Fruit fly (Drosophila melanogaster) whole organism, embryonic: Measurements from ENCODE around the gene Tollo.

Experiments
- Asciz ChIP-seq: fragments of 200-800 bp; sonication (Bioruptor generic); optimal IDR thresholded peaks from 2 replicates; lab custom pipeline; 2017; ENCODE audit warnings: missing biosample characterization, mild to moderate bottlenecking, missing genetic modification characterization, missing genetic modification reagents
- C15 ChIP-seq: fragments of 200-800 bp; sonication (Bioruptor generic); IDR thresholded peaks from 3 replicates; pipeline ENCODE4 v1.3.6; 2022; ENCODE audit warnings: missing biosample characterization, missing genetic modification characterization
- CG10321 ChIP-seq: fragments of 200-800 bp; sonication (Bioruptor generic); IDR thresholded peaks from 2 replicates; pipeline ENCODE4 v1.3.6; 2022; ENCODE audit warnings: missing biosample characterization, missing genetic modification characterization
- CG10959 ChIP-seq: fragments of 200-800 bp; sonication (Bioruptor generic); IDR thresholded peaks from 2 replicates; pipeline ENCODE4 v1.3.6; 2022; ENCODE audit warnings: missing biosample characterization, missing genetic modification characterization
- CG12104 ChIP-seq: fragments of 200-800 bp; sonication (Bioruptor generic); optimal IDR thresholded peaks from 3 replicates; lab custom pipeline; 2016; ENCODE audit warnings: missing biosample characterization, missing genetic modification characterization
- CG12219 ChIP-seq: fragments of 200-800 bp; sonication (Bioruptor generic); optimal IDR thresholded peaks from 3 replicates; lab custom pipeline; 2018; ENCODE audit warnings: missing biosample characterization, mild to moderate bottlenecking, missing genetic modification characterization
- CG12236 ChIP-seq: fragments of 200-800 bp; sonication (Bioruptor generic); optimal IDR thresholded peaks from 2 replicates; lab custom pipeline; 2016; ENCODE audit warnings: missing biosample characterization, missing genetic modification characterization
- CG12659 ChIP-seq: fragments of 200-800 bp; sonication (Bioruptor generic); optimal IDR thresholded peaks from 3 replicates; lab custom pipeline; 2017; ENCODE audit warnings: mild to moderate bottlenecking, missing biosample characterization, missing genetic modification reagents, missing genetic modification characterization
- CG13775 ChIP-seq: fragments of 200-800 bp; sonication (Bioruptor generic); optimal IDR thresholded peaks from 3 replicates; lab custom pipeline; 2017; ENCODE audit warnings: missing biosample characterization, mild to moderate bottlenecking, missing genetic modification characterization
- CG14050 ChIP-seq: fragments of 200-800 bp; sonication (Bioruptor generic); IDR thresholded peaks from 3 replicates; pipeline ENCODE4 v1.3.6; 2022; ENCODE audit warnings: missing biosample characterization, missing genetic modification characterization
- CG16779 ChIP-seq: fragments of 200-800 bp; sonication (Bioruptor generic); IDR thresholded peaks from 2 replicates; pipeline ENCODE4 v1.3.6; 2022; ENCODE audit warnings: missing biosample characterization, missing genetic modification characterization
- CG16813 ChIP-seq: fragments of 200-800 bp; sonication (Bioruptor generic); IDR thresholded peaks from 3 replicates; pipeline ENCODE4 v1.3.6; 2022; ENCODE audit warnings: missing biosample characterization, missing genetic modification characterization; ENCODE audit not compliant: partially characterized antibody
- CG17359 ChIP-seq: fragments of 200-800 bp; sonication (Bioruptor generic); optimal IDR thresholded peaks from 3 replicates; lab custom pipeline; 2018; ENCODE audit warnings: missing biosample characterization, mild to moderate bottlenecking, missing genetic modification characterization, moderate library complexity
- CG17912 ChIP-seq: fragments of 200-800 bp; sonication (Bioruptor generic); optimal IDR thresholded peaks from 2 replicates; lab custom pipeline; 2018; ENCODE audit warnings: missing biosample characterization, mild to moderate bottlenecking, missing genetic modification characterization
- CG2678 ChIP-seq: fragments of 200-800 bp; sonication (Bioruptor generic); optimal IDR thresholded peaks from 3 replicates; lab custom pipeline; 2019; ENCODE audit warnings: missing biosample characterization, mild to moderate bottlenecking, missing genetic modification characterization, moderate library complexity
- CG2889 ChIP-seq: fragments of 200-800 bp; sonication (Bioruptor generic); IDR thresholded peaks from 3 replicates; pipeline ENCODE4 v1.3.6; 2022; ENCODE audit warnings: missing biosample characterization, missing genetic modification characterization
- CG30431 ChIP-seq: fragments of 200-800 bp; sonication (Bioruptor generic); optimal IDR thresholded peaks from 2 replicates; lab custom pipeline; 2017; ENCODE audit warnings: missing biosample characterization, missing genetic modification characterization
- CG34376 ChIP-seq: fragments of 200-800 bp; sonication (Bioruptor generic); optimal IDR thresholded peaks from 2 replicates; lab custom pipeline; 2018; ENCODE audit warnings: missing biosample characterization, mild to moderate bottlenecking, missing genetic modification characterization
- CG42726 ChIP-seq: fragments of 200-800 bp; sonication (Bioruptor generic); IDR thresholded peaks from 2 replicates; pipeline ENCODE4 v1.3.6; 2022; ENCODE audit warnings: missing biosample characterization, missing genetic modification characterization; ENCODE audit not compliant: partially characterized antibody
- CG5245 ChIP-seq: fragments of 200-800 bp; sonication (Bioruptor generic); optimal IDR thresholded peaks from 3 replicates; lab custom pipeline; 2016; ENCODE audit warnings: missing biosample characterization, missing genetic modification characterization
- CG5953 ChIP-seq: fragments of 200-800 bp; sonication (Bioruptor generic); IDR thresholded peaks from 2 replicates; pipeline ENCODE4 v1.3.6; 2022; ENCODE audit warnings: missing biosample characterization, missing genetic modification characterization
- CG7556 ChIP-seq: fragments of 200-800 bp; sonication (Bioruptor generic); optimal IDR thresholded peaks from 2 replicates; lab custom pipeline; 2017; ENCODE audit warnings: missing biosample characterization, mild to moderate bottlenecking, missing genetic modification characterization
- CG7786 ChIP-seq: fragments of 200-800 bp; sonication (Bioruptor generic); optimal IDR thresholded peaks from 2 replicates; lab custom pipeline; 2016; ENCODE audit warnings: missing biosample characterization, missing genetic modification characterization
- CG9932 ChIP-seq: fragments of 200-800 bp; sonication (Bioruptor generic); IDR thresholded peaks from 2 replicates; pipeline ENCODE4 v1.3.6; 2022; ENCODE audit warnings: missing biosample characterization, missing genetic modification characterization
- CTCF ChIP-seq: fragments of 200-800 bp; sonication (Bioruptor generic); optimal IDR thresholded peaks from 2 replicates; lab custom pipeline; 2017; ENCODE audit warnings: missing biosample characterization, mild to moderate bottlenecking, missing genetic modification characterization, moderate library complexity
- E2f2 ChIP-seq: fragments of 200-800 bp; sonication (Bioruptor generic); IDR thresholded peaks from 2 replicates; pipeline ENCODE4 v1.3.6; 2022; ENCODE audit warnings: missing biosample characterization, missing genetic modification characterization
- Fer1 ChIP-seq: fragments of 200-800 bp; sonication (Bioruptor generic); optimal IDR thresholded peaks from 2 replicates; lab custom pipeline; 2017; ENCODE audit warnings: missing biosample characterization, mild to moderate bottlenecking, missing genetic modification characterization
- HLH3B ChIP-seq: fragments of 200-800 bp; sonication (Bioruptor generic); IDR thresholded peaks from 2 replicates; pipeline ENCODE4 v1.3.6; 2022; ENCODE audit warnings: missing biosample characterization, missing genetic modification characterization
- Kr ChIP-seq: fragments of 200-800 bp; sonication (Bioruptor generic); optimal IDR thresholded peaks from 2 replicates; lab custom pipeline; 2017; ENCODE audit warnings: missing biosample characterization, mild to moderate bottlenecking, missing genetic modification characterization
- Lim3 ChIP-seq: fragments of 200-800 bp; sonication (Bioruptor generic); IDR thresholded peaks from 2 replicates; pipeline ENCODE4 v1.3.6; 2022; ENCODE audit warnings: missing biosample characterization, missing genetic modification characterization
- NFAT ChIP-seq: fragments of 200-800 bp; sonication (Bioruptor generic); IDR thresholded peaks from 2 replicates; pipeline ENCODE4 v1.3.6; 2022; ENCODE audit warnings: missing biosample characterization, missing genetic modification characterization
- Rx ChIP-seq: fragments of 200-800 bp; sonication (Bioruptor generic); IDR thresholded peaks from 2 replicates; pipeline ENCODE4 v1.3.6; 2022; ENCODE audit warnings: missing biosample characterization, missing genetic modification characterization
- Six4 ChIP-seq: fragments of 200-800 bp; sonication (Bioruptor generic); optimal IDR thresholded peaks from 2 replicates; lab custom pipeline; 2016; ENCODE audit warnings: missing biosample characterization, missing genetic modification characterization
- Tbp ChIP-seq: fragments of >200 bp; optimal IDR thresholded peaks from 2 replicates; lab custom pipeline; 2018; ENCODE audit warnings: missing biosample characterization, missing genetic modification characterization
- Usf ChIP-seq: fragments of 200-800 bp; sonication (Bioruptor generic); optimal IDR thresholded peaks from 2 replicates; lab custom pipeline; 2017; ENCODE audit warnings: missing genotype, missing biosample characterization, missing genetic modification characterization
- ap ChIP-seq: fragments of 200-800 bp; sonication (Bioruptor generic); IDR thresholded peaks from 2 replicates; pipeline ENCODE4 v1.3.6; 2022; ENCODE audit warnings: missing biosample characterization, missing genetic modification characterization
- ara ChIP-seq: fragments of 200-800 bp; sonication (Bioruptor generic); IDR thresholded peaks from 2 replicates; pipeline ENCODE4 v1.3.6; 2022; ENCODE audit warnings: missing biosample characterization, missing genetic modification characterization
- bigmax ChIP-seq: fragments of 200-800 bp; sonication (Bioruptor generic); optimal IDR thresholded peaks from 2 replicates; lab custom pipeline; 2018; ENCODE audit warnings: missing biosample characterization, mild to moderate bottlenecking, missing genetic modification characterization
- btn ChIP-seq: fragments of 200-800 bp; sonication (Bioruptor generic); optimal IDR thresholded peaks from 2 replicates; lab custom pipeline; 2016; ENCODE audit warnings: missing biosample characterization, missing genetic modification characterization
- croc ChIP-seq: fragments of 200-800 bp; sonication (Bioruptor generic); conservative IDR thresholded peaks from 3 replicates; pipeline ENCODE4 v1.3.6; 2022; ENCODE audit warnings: missing biosample characterization, missing genetic modification characterization
- dmrt99B ChIP-seq: fragments of 200-800 bp; sonication (Bioruptor generic); optimal IDR thresholded peaks from 2 replicates; lab custom pipeline; 2018; ENCODE audit warnings: missing biosample characterization, mild to moderate bottlenecking, missing genetic modification characterization, moderate library complexity
- emc ChIP-seq: fragments of 200-800 bp; sonication (Bioruptor generic); optimal IDR thresholded peaks from 2 replicates; lab custom pipeline; 2016; ENCODE audit warnings: missing biosample characterization, missing genetic modification characterization
- fd102C ChIP-seq: fragments of 200-800 bp; sonication (Bioruptor generic); optimal IDR thresholded peaks from 2 replicates; lab custom pipeline; 2018; ENCODE audit warnings: missing biosample characterization, mild to moderate bottlenecking, missing genetic modification characterization, moderate library complexity
- insv ChIP-seq, 2 experiments: fragments of 200-800 bp; sonication (Bioruptor generic); optimal IDR thresholded peaks; 3 replicates each; lab custom pipeline; 2016 to 2018; ENCODE audit warnings: missing biosample characterization in 2 of 2, missing genetic modification characterization in 2 of 2
- pan ChIP-seq, 4 experiments: fragments of >200 bp in 3 of 4; fragments of 200-800 bp in 1 of 4; sonication (Bioruptor generic) in 1 of 4; optimal IDR thresholded peaks in 3 of 4; IDR thresholded peaks in 1 of 4; 2 replicates each; pipeline versions ENCODE4 v1.3.6 to Lab custom; 2017 to 2022; ENCODE audit warnings: missing biosample characterization in 2 of 4, missing genetic modification characterization in 2 of 4, mixed read lengths in 1 of 4
- pfk ChIP-seq: fragments of 200-800 bp; sonication (Bioruptor generic); optimal IDR thresholded peaks from 2 replicates; lab custom pipeline; 2018; ENCODE audit warnings: missing biosample characterization, mild to moderate bottlenecking, missing genetic modification characterization, moderate library complexity
- phol ChIP-seq: fragments of 200-800 bp; sonication (Bioruptor generic); optimal IDR thresholded peaks from 3 replicates; lab custom pipeline; 2018; ENCODE audit warnings: missing biosample characterization, mild to moderate bottlenecking, missing genetic modification characterization, moderate library complexity
- pum ChIP-seq: fragments of 200-800 bp; sonication (Bioruptor generic); optimal IDR thresholded peaks from 2 replicates; lab custom pipeline; 2016; ENCODE audit warnings: missing biosample characterization, missing genetic modification characterization
- seq ChIP-seq: fragments of 200-800 bp; sonication (Bioruptor generic); IDR thresholded peaks from 2 replicates; pipeline ENCODE4 v1.3.6; 2022; ENCODE audit warnings: missing biosample characterization, missing genetic modification characterization
- tll ChIP-seq, 2 experiments: fragments of 200-800 bp in 1 of 2; fragments of >200 bp in 1 of 2; sonication (Bioruptor generic) in 1 of 2; optimal IDR thresholded peaks; 2 replicates each; lab custom pipeline; 2017 to 2019; ENCODE audit warnings: missing biosample characterization in 2 of 2, missing genetic modification characterization in 2 of 2, mild to moderate bottlenecking in 1 of 2, moderate library complexity in 1 of 2
- toy ChIP-seq: fragments of 200-800 bp; sonication (Bioruptor generic); IDR thresholded peaks from 2 replicates; pipeline ENCODE4 v1.3.6; 2022; ENCODE audit warnings: missing biosample characterization, missing genetic modification characterization
- tup ChIP-seq: fragments of 200-800 bp; sonication (Bioruptor generic); optimal IDR thresholded peaks from 2 replicates; lab custom pipeline; 2016; ENCODE audit warnings: missing biosample characterization, mild to moderate bottlenecking, missing genetic modification characterization, moderate library complexity

Tollo gene

DNA sequence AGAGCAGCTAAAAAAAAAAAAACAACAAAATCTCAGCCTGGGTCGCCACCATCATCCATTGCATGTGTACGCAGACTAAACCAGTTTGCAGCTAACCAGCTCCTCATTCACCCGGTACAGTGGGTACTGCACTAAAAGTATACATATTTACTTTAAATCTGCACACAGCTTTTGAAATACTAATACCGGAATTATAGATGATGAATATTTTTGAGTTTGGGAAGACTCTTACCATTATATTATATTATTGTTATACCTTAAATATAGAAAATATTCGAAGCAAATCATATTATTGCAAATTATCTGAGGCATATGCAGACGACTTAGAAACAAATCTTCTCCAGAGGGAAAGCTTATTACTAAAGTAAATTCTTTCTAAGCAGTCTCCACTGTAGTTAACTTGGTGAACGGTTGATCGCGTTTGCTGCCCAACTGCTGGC lies 25.7 kb downstream of the Tollo start (continued):
- no peak for TF ChIP-seq insv (GFP tag; optimal IDR thresholded peaks at IDR 0.05; lab: Kevin White, UChicago)
- TF ChIP-seq CG12104 (GFP tag; lab: Kevin White, UChicago), result peak; percentile 35
- TF ChIP-seq seq (GFP tag; lab: Robert Waterston, UW), result no peak
- TF ChIP-seq ara (GFP tag; lab: Robert Waterston, UW), result peak; percentile 70
- TF ChIP-seq emc (GFP tag; lab: Kevin White, UChicago), result no peak
- no peak for TF ChIP-seq CG14050 (GFP tag; lab: Robert Waterston, UW)
- TF ChIP-seq Tbp, result no peak
- peak; percentile 35; the same call in 1 of the 2 replicates for TF ChIP-seq E2f2
- no peak for TF ChIP-seq CG16813
- peak; percentile 66 for TF ChIP-seq CG13775 (GFP tag; lab: Kevin White, UChicago)
- TF ChIP-seq tll (GFP tag; optimal IDR thresholded peaks at IDR 0.05; lab: Kevin White, UChicago), result no peak
- no peak for TF ChIP-seq CG9932 (GFP tag; lab: Robert Waterston, UW)
- TF ChIP-seq Six4 (GFP tag; lab: Kevin White, UChicago), result no peak
- 0 out of 2 replicates have a peak, but pooled peaks have one; percentile 42 for TF ChIP-seq CG5953 (GFP tag; lab: Robert Waterston, UW)
- peak; percentile 43; the same call in 1 of the 3 replicates for TF ChIP-seq croc
- no peak for TF ChIP-seq fd102C (GFP tag; lab: Kevin White, UChicago)
- TF ChIP-seq tup (GFP tag; lab: Kevin White, UChicago), result no peak
- no peak for TF ChIP-seq Fer1 (GFP tag; lab: Kevin White, UChicago)
- TF ChIP-seq Asciz (GFP tag; lab: Kevin White, UChicago), result peak; percentile 33
- TF ChIP-seq Lim3 (GFP tag; lab: Robert Waterston, UW), result no peak
- no peak for TF ChIP-seq pfk (GFP tag; lab: Kevin White, UChicago)
- peak; percentile 32 for TF ChIP-seq CG12659 (GFP tag; lab: Kevin White, UChicago)
- TF ChIP-seq toy (GFP tag; lab: Robert Waterston, UW), result no peak
- TF ChIP-seq CTCF (GFP tag; lab: Kevin White, UChicago), result no peak
- peak; percentile 54 for TF ChIP-seq CG2678 (tag; lab: Kevin White, UChicago)
- TF ChIP-seq CG16779 (GFP tag; lab: Robert Waterston, UW), result no peak
- TF ChIP-seq Kr (GFP tag; lab: Kevin White, UChicago), result no peak
- no peak for TF ChIP-seq pan (optimal IDR thresholded peaks at IDR 0.05; lab: Kevin White, UChicago)
- peak in 1 of 2 experiments; percentile 53 for TF ChIP-seq pan (GFP tag; optimal IDR thresholded peaks at IDR 0.05 in 1 of 2, IDR thresholded peaks at IDR 0.05 in 1 of 2)
- no peak for TF ChIP-seq NFAT (GFP tag; lab: Robert Waterston, UW)
- no peak for TF ChIP-seq CG2889 (GFP tag; lab: Robert Waterston, UW)
- TF ChIP-seq CG7786 (GFP tag; lab: Kevin White, UChicago), result no peak
- TF ChIP-seq Usf (GFP tag; lab: Kevin White, UChicago), result peak; percentile 9
- TF ChIP-seq CG10321 (GFP tag; lab: Robert Waterston, UW), result no peak
- TF ChIP-seq CG7556 (GFP tag; lab: Kevin White, UChicago), result peak; percentile 55
- TF ChIP-seq dmrt99B (tag; lab: Kevin White, UChicago), result peak; percentile 71
- TF ChIP-seq CG10959 (GFP tag; lab: Robert Waterston, UW), result peak; percentile 55
- TF ChIP-seq HLH3B (GFP tag; lab: Robert Waterston, UW), result peak; percentile 25; the same call in 1 of the 2 replicates
- TF ChIP-seq pum (GFP tag; lab: Kevin White, UChicago), result no peak
- TF ChIP-seq CG5245, result no peak
- TF ChIP-seq CG42726, result no peak
- TF ChIP-seq Rx, result no peak
- TF ChIP-seq phol (tag; lab: Kevin White, UChicago), result peak; percentile 59
- TF ChIP-seq C15, result no peak
- TF ChIP-seq ap (GFP tag; lab: Robert Waterston, UW), result no peak
- peak; percentile 44 for TF ChIP-seq CG12219
- TF ChIP-seq CG30431, result peak; percentile 56
- no peak for TF ChIP-seq CG12236 (GFP tag; lab: Kevin White, UChicago)
- TF ChIP-seq CG34376 (GFP tag; lab: Kevin White, UChicago), result no peak
- no peak for TF ChIP-seq bigmax (GFP tag; lab: Kevin White, UChicago)
- peak; percentile 55 for TF ChIP-seq CG17359 (tag; lab: Kevin White, UChicago)
- TF ChIP-seq btn, result no peak
- no peak for TF ChIP-seq CG17912 (GFP tag; lab: Kevin White, UChicago)
